Fruit fly (Drosophila melanogaster): ENCODE data around the gene Fhos.

Gene Fhos

DNA sequence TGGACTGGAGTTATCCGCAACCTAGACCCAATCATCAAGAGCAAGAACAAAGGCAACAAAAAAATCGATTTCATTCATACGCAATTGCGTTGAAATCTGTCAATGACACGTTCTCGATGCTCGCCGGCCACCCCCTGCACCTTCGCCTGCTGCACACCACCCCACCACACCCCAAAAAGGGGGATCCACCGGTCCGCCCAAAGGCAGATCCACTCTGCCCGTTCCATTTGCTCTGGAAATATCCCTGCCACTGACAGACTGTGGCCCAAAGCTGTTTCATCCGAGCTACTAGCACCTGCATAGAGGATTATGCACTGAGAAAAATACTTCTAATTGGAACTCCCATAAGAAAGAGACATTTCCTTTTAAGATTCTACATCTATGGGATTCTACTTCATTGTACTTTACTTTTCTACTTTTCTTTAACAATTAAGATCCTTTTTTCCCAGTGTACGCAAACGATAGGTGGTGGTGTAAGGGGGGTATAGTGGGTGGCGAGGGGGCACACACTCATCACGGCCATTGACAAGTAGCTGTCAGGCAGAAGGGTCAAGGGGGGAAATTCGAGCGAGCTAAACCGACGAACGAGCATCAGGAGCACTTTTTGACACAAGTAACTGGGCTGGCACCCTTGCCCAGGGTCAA is 70.4 kb downstream of the Fhos start (continued):
- TF ChIP-seq CG18619 (GFP tag; optimal IDR thresholded peaks at IDR 0.05) (peak; percentile 1), az2 (GFP tag; optimal IDR thresholded peaks at IDR 0.05) (peak; percentile 32), da (GFP tag; optimal IDR thresholded peaks at IDR 0.05) (no peak), CG2116 (GFP tag; optimal IDR thresholded peaks at IDR 0.05) (no peak), sqz (GFP tag; optimal IDR thresholded peaks at IDR 0.05) (no peak), Dref (GFP tag; IDR thresholded peaks at IDR 0.05) (no peak), CG9727 (GFP tag; optimal IDR thresholded peaks at IDR 0.05) (peak; percentile 35), Bgb (GFP tag; IDR thresholded peaks at IDR 0.05; ENCODE audit: partially characterized antibody) (no peak), CG14667 (GFP tag; IDR thresholded peaks at IDR 0.05) (no peak), cas (GFP tag; IDR thresholded peaks at IDR 0.05) (no peak), hb (GFP tag; IDR thresholded peaks at IDR 0.05; ENCODE audit: partially characterized antibody) (no peak), CG2120 (GFP tag; optimal IDR thresholded peaks at IDR 0.05) (peak; percentile 35), CG14014 (GFP tag; IDR thresholded peaks at IDR 0.05) (0 out of 2 replicates have a peak, but pooled peaks have one; percentile 22), CG31224 (GFP tag; IDR thresholded peaks at IDR 0.05) (no peak), CG13775 (GFP tag; optimal IDR thresholded peaks at IDR 0.05) (peak; percentile 46), ham (GFP tag; IDR thresholded peaks at IDR 0.05) (no peak), CG17802 (tag; optimal IDR thresholded peaks at IDR 0.05) (no peak), CG16813 (GFP tag; IDR thresholded peaks at IDR 0.05; ENCODE audit: partially characterized antibody) (no peak), stc (GFP tag; IDR thresholded peaks at IDR 0.05) (no peak), bab2 (GFP tag; optimal IDR thresholded peaks at IDR 0.05) (no peak), Neu2 (GFP tag; optimal IDR thresholded peaks at IDR 0.05; ENCODE audit: borderline replicate concordance) (no peak), CG42726 (GFP tag; IDR thresholded peaks at IDR 0.05; ENCODE audit: partially characterized antibody) (no peak), CG10654 (GFP tag; optimal IDR thresholded peaks at IDR 0.05) (no peak), sob (GFP tag; IDR thresholded peaks at IDR 0.05) (0 out of 2 replicates have a peak, but pooled peaks have one; percentile 48), wek (GFP tag; optimal IDR thresholded peaks at IDR 0.05) (no peak), danr (GFP tag; IDR thresholded peaks at IDR 0.05) (no peak), CG7357 (GFP tag; IDR thresholded peaks at IDR 0.05) (peak; percentile 39; the same call in 1 of the 3 replicates), NfI (GFP tag; optimal IDR thresholded peaks at IDR 0.05) (peak; percentile 38), CG2712 (tag; optimal IDR thresholded peaks at IDR 0.05) (peak; percentile 74), hbn (GFP tag; IDR thresholded peaks at IDR 0.05; ENCODE audit: partially characterized antibody) (no peak), CG34224 (GFP tag; IDR thresholded peaks at IDR 0.05; ENCODE audit: partially characterized antibody) (no peak), prd (optimal IDR thresholded peaks at IDR 0.05) (no peak), prd (GFP tag; IDR thresholded peaks at IDR 0.05) (peak; percentile 58), Hr39 (optimal IDR thresholded peaks at IDR 0.05) (no peak), cato (GFP tag; optimal IDR thresholded peaks at IDR 0.05; ENCODE audit: borderline replicate concordance) (no peak), Ets97D (GFP tag; optimal IDR thresholded peaks at IDR 0.05) (no peak), TFAM (GFP tag; optimal IDR thresholded peaks at IDR 0.05) (no peak), nmo (GFP tag; optimal IDR thresholded peaks at IDR 0.05) (peak; percentile 47), CG1647 (GFP tag; optimal IDR thresholded peaks at IDR 0.05) (no peak), ac (GFP tag; optimal IDR thresholded peaks at IDR 0.05) (no peak), H2.0 (GFP tag; IDR thresholded peaks at IDR 0.05) (no peak), zfh1 (GFP tag; IDR thresholded peaks at IDR 0.05) (peak; percentile 65; the same call in 2 of the 3 replicates), toy (GFP tag; IDR thresholded peaks at IDR 0.05) (no peak), onecut (GFP tag; IDR thresholded peaks at IDR 0.05) (peak; percentile 36), lilli (GFP tag; optimal IDR thresholded peaks at IDR 0.05) (peak; percentile 29), eyg (GFP tag; optimal IDR thresholded peaks at IDR 0.05) (no peak), BtbVII (GFP tag; optimal IDR thresholded peaks at IDR 0.05) (no peak), D19B (GFP tag; optimal IDR thresholded peaks at IDR 0.05) (no peak), CG32772 (GFP tag; IDR thresholded peaks at IDR 0.05) (0 out of 2 replicates have a peak, but pooled peaks have one; percentile 46), CG6254 (GFP tag; optimal IDR thresholded peaks at IDR 0.05) (no peak), pnt (GFP tag; optimal IDR thresholded peaks at IDR 0.05) (no peak)

All from whole organism, embryonic.